Worm (Caenorhabditis elegans): ENCODE data around the gene hmg-5.

- TF ChIP-seq tbx-37 (GFP tag; conservative IDR thresholded peaks at IDR 0.05) (no peak), ama-1 (optimal IDR thresholded peaks at IDR 0.05) (no peak), ets-7 (tag; optimal IDR thresholded peaks at IDR 0.05) (no peak), tra-4 (tag; optimal IDR thresholded peaks at IDR 0.05) (no peak), hnd-1 (tag; optimal IDR thresholded peaks at IDR 0.05) (no peak)
These were observed 28.9 kb upstream of the hmg-5 start, which contains the start of gene itr-1 for ce11 chrIV:7674874-7675273.

All from whole organism, early embryonic.